Worm (Caenorhabditis elegans): ENCODE data around the gene Y50D4A.1.

DNA sequence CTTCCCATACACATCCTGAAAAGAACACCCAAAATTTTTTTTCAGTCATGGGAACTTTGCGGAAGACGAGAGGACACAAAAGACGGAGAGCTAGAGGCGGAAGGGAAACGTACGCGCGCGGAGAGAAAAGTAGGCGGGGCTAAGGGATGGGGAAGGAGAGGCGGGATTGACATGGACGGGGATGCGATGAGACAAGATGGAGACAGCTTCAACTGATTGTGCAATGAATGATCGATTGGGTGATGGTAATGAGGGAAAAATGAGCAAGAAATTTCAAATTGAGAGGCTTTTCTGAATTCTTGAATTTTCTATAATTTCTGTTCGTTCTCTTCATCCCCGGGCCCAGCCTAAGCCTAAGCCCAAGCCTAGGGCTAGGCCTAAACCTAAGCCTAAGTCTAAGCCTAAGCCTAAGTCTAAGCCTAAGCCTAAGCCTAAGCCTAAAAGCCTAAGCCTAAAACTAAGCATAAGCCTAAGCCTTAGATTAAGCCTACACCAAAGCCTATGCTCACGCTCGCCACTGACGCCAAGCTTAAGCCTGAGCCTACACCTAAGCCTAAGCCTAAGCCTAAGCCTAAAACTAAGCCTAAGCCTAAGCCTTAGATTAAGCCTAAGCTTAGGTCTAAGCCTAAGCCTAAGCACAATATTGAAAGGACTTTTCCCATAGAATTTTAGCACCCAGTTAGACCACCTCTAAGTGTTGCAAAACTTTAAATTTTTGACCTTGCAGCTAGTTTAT is 28.8 kb downstream of the Y50D4A.1 start:
- TF ChIP-seq nhr-237 (tag; optimal IDR thresholded peaks at IDR 0.05): no peak
- TF ChIP-seq unc-62 (GFP tag; optimal IDR thresholded peaks at IDR 0.05): no peak
- no peak for TF ChIP-seq ztf-4 (tag; optimal IDR thresholded peaks at IDR 0.05)
- no peak for TF ChIP-seq fos-1 (tag; optimal IDR thresholded peaks at IDR 0.05)
- TF ChIP-seq sptf-1 (tag; optimal IDR thresholded peaks at IDR 0.05): no peak
- no peak for TF ChIP-seq fkh-10 (GFP tag; optimal IDR thresholded peaks at IDR 0.05)
- TF ChIP-seq elt-2 (tag; optimal IDR thresholded peaks at IDR 0.05): no peak
